Fruit fly (Drosophila melanogaster) whole organism, adult: ENCODE results near the gene CG42830.

ENCODE experiments used
- CG11617 ChIP-seq: fragments of 200-800 bp; sonication (Bioruptor generic); optimal IDR thresholded peaks from 2 replicates; lab custom pipeline; 2017; ENCODE audit warnings: mild to moderate bottlenecking, missing biosample characterization, missing genetic modification reagents, missing genetic modification characterization
- CG12768 ChIP-seq: fragments of 200-800 bp; sonication (Bioruptor generic); optimal IDR thresholded peaks from 2 replicates; lab custom pipeline; 2017; ENCODE audit warnings: missing biosample characterization, missing genetic modification characterization, mild to moderate bottlenecking, moderate library complexity, missing genetic modification reagents
- CG14711 ChIP-seq: fragments of 200-800 bp; sonication (Bioruptor generic); optimal IDR thresholded peaks from 2 replicates; lab custom pipeline; 2018; ENCODE audit warnings: missing biosample characterization, mild to moderate bottlenecking, missing genetic modification characterization, moderate library complexity
- CG1620 ChIP-seq: fragments of 200-800 bp; sonication (Bioruptor generic); optimal IDR thresholded peaks from 2 replicates; lab custom pipeline; 2016; ENCODE audit warnings: missing biosample characterization, missing genetic modification characterization
- CG33017 ChIP-seq: fragments of 200-800 bp; sonication (Bioruptor generic); optimal IDR thresholded peaks from 2 replicates; lab custom pipeline; 2018; ENCODE audit warnings: missing biosample characterization, mild to moderate bottlenecking, missing genetic modification characterization, moderate library complexity
- CG5204 ChIP-seq: fragments of 200-800 bp; sonication (Bioruptor generic); optimal IDR thresholded peaks from 2 replicates; lab custom pipeline; 2016; ENCODE audit warnings: missing biosample characterization, missing genetic modification characterization
- CG7045 ChIP-seq: fragments of 200-800 bp; sonication (Bioruptor generic); optimal IDR thresholded peaks from 2 replicates; lab custom pipeline; 2017; ENCODE audit warnings: missing biosample characterization, mild to moderate bottlenecking, missing genetic modification characterization
- CG7101 ChIP-seq: fragments of 200-800 bp; sonication (Bioruptor generic); optimal IDR thresholded peaks from 2 replicates; lab custom pipeline; 2018; ENCODE audit warnings: missing biosample characterization, mild to moderate bottlenecking, missing genetic modification characterization, moderate library complexity
- Clk ChIP-seq: fragments of 200-800 bp; sonication (Bioruptor generic); optimal IDR thresholded peaks from 2 replicates; lab custom pipeline; 2017; ENCODE audit warnings: missing biosample characterization, missing genetic modification characterization
- Crg-1 ChIP-seq: fragments of 200-800 bp; sonication (Bioruptor generic); optimal IDR thresholded peaks from 2 replicates; lab custom pipeline; 2016; ENCODE audit warnings: missing biosample characterization, missing genetic modification characterization
- Hr96 ChIP-seq: fragments of 200-800 bp; sonication (Bioruptor generic); optimal IDR thresholded peaks from 2 replicates; lab custom pipeline; 2016; ENCODE audit warnings: missing biosample characterization, missing genetic modification characterization
- Mnt ChIP-seq: fragments of 200-800 bp; sonication (Bioruptor generic); optimal IDR thresholded peaks from 2 replicates; lab custom pipeline; 2016; ENCODE audit warnings: missing biosample characterization, mild to moderate bottlenecking, missing genetic modification characterization
- bab1 ChIP-seq: fragments of 200-800 bp; sonication (Bioruptor generic); optimal IDR thresholded peaks from 3 replicates; lab custom pipeline; 2019; ENCODE audit warnings: missing biosample characterization, mild to moderate bottlenecking, missing genetic modification characterization, moderate library complexity
- cic ChIP-seq: fragments of 200-800 bp; sonication (Bioruptor generic); optimal IDR thresholded peaks from 2 replicates; lab custom pipeline; 2017; ENCODE audit warnings: missing biosample characterization, mild to moderate bottlenecking, missing genetic modification characterization, moderate library complexity
- cnc ChIP-seq, 2 experiments: fragments of >200 bp; optimal IDR thresholded peaks; 2 replicates each; lab custom pipeline; 2017
- kay ChIP-seq: fragments of 200-800 bp; sonication (Bioruptor generic); peaks from one replicate; lab custom pipeline; 2016; ENCODE audit warnings: missing biosample characterization, missing genetic modification characterization, borderline replicate concordance
- ovo ChIP-seq: fragments of 200-800 bp; sonication (Bioruptor generic); optimal IDR thresholded peaks from 2 replicates; lab custom pipeline; 2016; ENCODE audit warnings: missing biosample characterization, missing genetic modification characterization
- pad ChIP-seq: fragments of 200-800 bp; sonication (Bioruptor generic); optimal IDR thresholded peaks from 3 replicates; lab custom pipeline; 2017; ENCODE audit warnings: missing biosample characterization, missing genetic modification characterization, mild to moderate bottlenecking, moderate library complexity, missing genetic modification reagents
- tj ChIP-seq: fragments of 200-800 bp; sonication (Bioruptor generic); optimal IDR thresholded peaks from 3 replicates; lab custom pipeline; 2017; ENCODE audit warnings: missing biosample characterization, mild to moderate bottlenecking, missing genetic modification characterization, moderate library complexity
- toe ChIP-seq: fragments of 200-800 bp; sonication (Bioruptor generic); optimal IDR thresholded peaks from 2 replicates; lab custom pipeline; 2016; ENCODE audit warnings: missing biosample characterization, missing genetic modification characterization

CG42830 gene

dm6 chr2L:17770775-17771174 is 41.7 kb downstream of the CG42830 start:
- TF ChIP-seq CG7101 (no peak), Mnt (GFP tag; lab: Kevin White, UChicago) (no peak), toe (no peak), cnc (optimal IDR thresholded peaks at IDR 0.05; lab: Kevin White, UChicago) (no peak), kay (GFP tag; lab: Kevin White, UChicago) (no peak), CG11617 (GFP tag; lab: Kevin White, UChicago) (no peak), Hr96 (no peak), Clk (GFP tag; lab: Kevin White, UChicago) (no peak), cic (GFP tag; lab: Kevin White, UChicago) (no peak), CG12768 (GFP tag; lab: Kevin White, UChicago) (no peak), CG5204 (GFP tag; lab: Kevin White, UChicago) (no peak), tj (GFP tag; lab: Kevin White, UChicago) (no peak), pad (no peak), bab1 (GFP tag; lab: Kevin White, UChicago) (no peak), CG33017 (tag; lab: Kevin White, UChicago) (no peak), CG1620 (GFP tag; lab: Kevin White, UChicago) (no peak), CG14711 (tag; lab: Kevin White, UChicago) (no peak)

- TF ChIP-seq bab1 (GFP tag; lab: Kevin White, UChicago), result no peak
- no peak for TF ChIP-seq CG1620 (GFP tag; lab: Kevin White, UChicago)
- no peak for TF ChIP-seq Mnt (GFP tag; lab: Kevin White, UChicago)
- no peak for TF ChIP-seq pad
- TF ChIP-seq CG7045, result no peak
- TF ChIP-seq CG5204 (GFP tag; lab: Kevin White, UChicago), result no peak
Observed at dm6 chr2L:17770121-17770520, 42.4 kb downstream of the CG42830 start.

- TF ChIP-seq toe (no peak), CG7045 (no peak), ovo (GFP tag; lab: Kevin White, UChicago) (no peak), Hr96 (no peak), CG5204 (GFP tag; lab: Kevin White, UChicago) (no peak), kay (GFP tag; lab: Kevin White, UChicago) (no peak), tj (GFP tag; lab: Kevin White, UChicago) (no peak), CG14711 (tag; lab: Kevin White, UChicago) (no peak), Crg-1 (no peak), CG7101 (no peak), bab1 (GFP tag; lab: Kevin White, UChicago) (no peak)
Observed at dm6 chr2L:17768580-17768979, 43.9 kb downstream of the CG42830 start.

- TF ChIP-seq CG7101, result no peak
- no peak for TF ChIP-seq Mnt (GFP tag; lab: Kevin White, UChicago)
- no peak for TF ChIP-seq bab1 (GFP tag; lab: Kevin White, UChicago)
- no peak for TF ChIP-seq toe
- no peak for TF ChIP-seq CG1620 (GFP tag; lab: Kevin White, UChicago)
- TF ChIP-seq pad, result no peak
- no peak for TF ChIP-seq CG33017 (tag; lab: Kevin White, UChicago)
- TF ChIP-seq CG5204 (GFP tag; lab: Kevin White, UChicago), result no peak
Observed at dm6 chr2L:17763173-17763572, 49.3 kb downstream of the CG42830 start.
